Worm (Caenorhabditis elegans) whole organism, young adult: ENCODE measurements around the gene K04A8.20.

Source experiments
- B0261.1 ChIP-seq: sonication (generic microtip); optimal IDR thresholded peaks from 2 replicates; lab custom pipeline; 2016; ENCODE audit warnings: mild to moderate bottlenecking, missing genetic modification characterization, moderate library complexity, missing compliant biosample characterization
- B0336.3 ChIP-seq: fragments of 200-800 bp; sonication (Bioruptor generic); IDR thresholded peaks from 2 replicates; pipeline ENCODE4 v1.3.6; 2022; ENCODE audit warnings: missing genetic modification characterization, missing compliant biosample characterization
- D2030.7 ChIP-seq: fragments of 200-800 bp; sonication (Bioruptor generic); IDR thresholded peaks from 2 replicates; pipeline ENCODE4 v1.3.6; 2022; ENCODE audit warnings: missing genetic modification reagents, missing genetic modification characterization, missing compliant biosample characterization
- F10E7.11 ChIP-seq: sonication (generic microtip); optimal IDR thresholded peaks from 2 replicates; lab custom pipeline; 2017; ENCODE audit warnings: mild to moderate bottlenecking, missing genetic modification characterization, moderate library complexity, missing compliant biosample characterization
- F22D6.2 ChIP-seq: sonication (generic microtip); optimal IDR thresholded peaks from 2 replicates; lab custom pipeline; 2016; ENCODE audit warnings: mild to moderate bottlenecking, missing genetic modification characterization, missing compliant biosample characterization
- F23B12.7 ChIP-seq: sonication (generic microtip); optimal IDR thresholded peaks from 2 replicates; lab custom pipeline; 2017; ENCODE audit warnings: missing genetic modification characterization, mild to moderate bottlenecking, missing compliant biosample characterization, antibody characterized with exemption, moderate library complexity; ENCODE audit not compliant: insufficient read depth
- F39B2.1 ChIP-seq: fragments of 200-800 bp; sonication (Bioruptor generic); IDR thresholded peaks from 2 replicates; pipeline ENCODE4 v1.3.6; 2022; ENCODE audit warnings: missing genetic modification reagents, missing genetic modification characterization, missing compliant biosample characterization
- F57A8.1 ChIP-seq: fragments of 200-800 bp; sonication (Bioruptor generic); optimal IDR thresholded peaks from 2 replicates; lab custom pipeline; 2018; ENCODE audit warnings: mild to moderate bottlenecking, missing genetic modification characterization, moderate library complexity, missing compliant biosample characterization
- K11D2.4 ChIP-seq: fragments of 200-800 bp; sonication (Bioruptor generic); IDR thresholded peaks from 2 replicates; pipeline ENCODE4 v1.3.6; 2022; ENCODE audit warnings: missing genetic modification reagents, missing genetic modification characterization, missing compliant biosample characterization
- K12H6.12 ChIP-seq: fragments of 200-800 bp; sonication (Bioruptor generic); optimal IDR thresholded peaks from 2 replicates; lab custom pipeline; 2018; ENCODE audit warnings: mild to moderate bottlenecking, missing genetic modification characterization, missing compliant biosample characterization
- T07F8.4 ChIP-seq: sonication (generic microtip); optimal IDR thresholded peaks from 2 replicates; lab custom pipeline; 2016; ENCODE audit warnings: mild to moderate bottlenecking, missing genetic modification characterization, moderate library complexity, missing compliant biosample characterization
- T26A5.8 ChIP-seq: sonication (generic microtip); optimal IDR thresholded peaks from 2 replicates; lab custom pipeline; 2016; ENCODE audit warnings: missing genetic modification characterization, missing compliant biosample characterization
- Y53F4B.3 ChIP-seq: fragments of 200-800 bp; sonication (Bioruptor generic); IDR thresholded peaks from 2 replicates; pipeline ENCODE4 v1.3.6; 2022; ENCODE audit warnings: missing genetic modification reagents, missing genetic modification characterization, missing compliant biosample characterization
- Y53G8AR.9 ChIP-seq: fragments of 200-800 bp; sonication (Bioruptor generic); conservative IDR thresholded peaks from 2 replicates; pipeline ENCODE4 v1.3.6; 2022; ENCODE audit warnings: missing genetic modification reagents, missing genetic modification characterization, missing compliant biosample characterization
- Y56A3A.18 ChIP-seq: fragments of 200-800 bp; sonication (Bioruptor generic); IDR thresholded peaks from 2 replicates; pipeline ENCODE4 v1.3.6; 2022; ENCODE audit warnings: missing genetic modification reagents, missing genetic modification characterization, missing compliant biosample characterization
- Y79H2A.3 ChIP-seq: fragments of 200-800 bp; sonication (Bioruptor generic); conservative IDR thresholded peaks from 2 replicates; pipeline ENCODE4 v1.3.6; 2022; ENCODE audit warnings: missing genetic modification reagents, missing genetic modification characterization, missing compliant biosample characterization
- akir-1 ChIP-seq: fragments of 200-800 bp; sonication (Bioruptor generic); optimal IDR thresholded peaks from 2 replicates; lab custom pipeline; 2018; ENCODE audit warnings: mild to moderate bottlenecking, missing genetic modification characterization, moderate library complexity, missing compliant biosample characterization
- aptf-3 ChIP-seq: fragments of 200-800 bp; sonication (Bioruptor generic); IDR thresholded peaks from 2 replicates; pipeline ENCODE4 v1.3.6; 2022; ENCODE audit warnings: missing genetic modification characterization, missing compliant biosample characterization
- atf-7 ChIP-seq: sonication (generic microtip); optimal IDR thresholded peaks from 2 replicates; lab custom pipeline; 2017; ENCODE audit warnings: mild to moderate bottlenecking, missing genetic modification characterization, missing compliant biosample characterization
- attf-5 ChIP-seq: fragments of 200-800 bp; sonication (Bioruptor generic); optimal IDR thresholded peaks from 2 replicates; lab custom pipeline; 2018; ENCODE audit warnings: mild to moderate bottlenecking, missing genetic modification characterization, missing compliant biosample characterization
- cebp-1 ChIP-seq, 2 experiments: fragments of 200-800 bp in 1 of 2; sonication (Bioruptor generic) in 1 of 2; sonication (generic microtip) in 1 of 2; IDR thresholded peaks in 1 of 2; optimal IDR thresholded peaks in 1 of 2; 2 replicates each; pipeline versions ENCODE4 v1.3.6 to Lab custom; 2017 to 2022; ENCODE audit warnings: missing compliant biosample characterization in 2 of 2, missing genetic modification characterization in 2 of 2, mild to moderate bottlenecking in 1 of 2, missing genetic modification reagents in 1 of 2, moderate library complexity in 1 of 2
- ceh-40 ChIP-seq: fragments of 200-800 bp; sonication (Bioruptor generic); IDR thresholded peaks from 2 replicates; pipeline ENCODE4 v1.3.6; 2022; ENCODE audit warnings: missing genetic modification characterization, missing compliant biosample characterization
- chd-7 ChIP-seq: sonication (generic microtip); optimal IDR thresholded peaks from 2 replicates; lab custom pipeline; 2016; ENCODE audit warnings: mild to moderate bottlenecking, missing genetic modification characterization, moderate library complexity, missing compliant biosample characterization
- efl-1 ChIP-seq: fragments of 150-350 bp; optimal IDR thresholded peaks from 2 replicates; lab custom pipeline; 2014; ENCODE audit warnings: missing biosample characterization, missing genetic modification reagents, missing genetic modification characterization
- egl-44 ChIP-seq: fragments of 200-800 bp; sonication (Bioruptor generic); IDR thresholded peaks from 2 replicates; pipeline ENCODE4 v1.3.6; 2022; ENCODE audit warnings: missing genetic modification reagents, missing genetic modification characterization, missing compliant biosample characterization
- ekl-4 ChIP-seq: fragments of 200-800 bp; sonication (Bioruptor generic); IDR thresholded peaks from 2 replicates; pipeline ENCODE4 v1.3.6; 2022; ENCODE audit warnings: missing genetic modification reagents, missing genetic modification characterization, missing compliant biosample characterization
- ets-4 ChIP-seq: fragments of 200-800 bp; sonication (Bioruptor generic); optimal IDR thresholded peaks from 2 replicates; lab custom pipeline; 2018; ENCODE audit warnings: mild to moderate bottlenecking, missing genetic modification characterization, missing compliant biosample characterization
- fkh-3 ChIP-seq: sonication (generic microtip); optimal IDR thresholded peaks from 2 replicates; lab custom pipeline; 2016; ENCODE audit warnings: mild to moderate bottlenecking, missing genetic modification characterization, missing compliant biosample characterization
- him-1 ChIP-seq: sonication (generic microtip); optimal IDR thresholded peaks from 2 replicates; lab custom pipeline; 2016; ENCODE audit warnings: missing genotype, missing genetic modification reagents, missing genetic modification characterization, missing compliant biosample characterization
- hlh-26 ChIP-seq: fragments of 200-800 bp; sonication (Bioruptor generic); conservative IDR thresholded peaks from 2 replicates; pipeline ENCODE4 v1.3.6; 2022; ENCODE audit warnings: missing genetic modification reagents, missing genetic modification characterization, missing compliant biosample characterization
- let-526 ChIP-seq: fragments of 200-800 bp; sonication (Bioruptor generic); IDR thresholded peaks from 2 replicates; pipeline ENCODE4 v1.3.6; 2022; ENCODE audit warnings: missing genetic modification reagents, missing genetic modification characterization, missing compliant biosample characterization
- lin-35 ChIP-seq, 3 experiments: fragments of 150-350 bp in 2 of 3; sonication (generic microtip) in 1 of 3; optimal IDR thresholded peaks; 2 replicates each; lab custom pipeline; 2014 to 2018; ENCODE audit warnings: missing biosample characterization in 3 of 3, missing genetic modification characterization in 3 of 3, missing genetic modification reagents in 3 of 3
- lsl-1 ChIP-seq: fragments of 200-800 bp; sonication (Bioruptor generic); optimal IDR thresholded peaks from 2 replicates; lab custom pipeline; 2018; ENCODE audit warnings: mild to moderate bottlenecking, missing genetic modification characterization, moderate library complexity, missing compliant biosample characterization
- madf-3 ChIP-seq: fragments of 200-800 bp; sonication (Bioruptor generic); IDR thresholded peaks from 2 replicates; pipeline ENCODE4 v1.3.6; 2022; ENCODE audit warnings: missing genetic modification reagents, missing genetic modification characterization, missing compliant biosample characterization
- nfya-1 ChIP-seq: sonication (generic microtip); optimal IDR thresholded peaks from 2 replicates; lab custom pipeline; 2017; ENCODE audit warnings: antibody characterized with exemption, missing compliant biosample characterization, missing genetic modification characterization, borderline replicate concordance; ENCODE audit not compliant: insufficient read depth
- nfya-2 ChIP-seq: fragments of 200-800 bp; sonication (Bioruptor generic); IDR thresholded peaks from 2 replicates; pipeline ENCODE4 v1.3.6; 2022; ENCODE audit warnings: missing genetic modification reagents, missing genetic modification characterization, missing compliant biosample characterization
- nfyb-1 ChIP-seq: fragments of 200-800 bp; sonication (Bioruptor generic); IDR thresholded peaks from 2 replicates; pipeline ENCODE4 v1.3.6; 2022; ENCODE audit warnings: missing genetic modification reagents, missing genetic modification characterization, missing compliant biosample characterization
- rcor-1 ChIP-seq: fragments of 200-800 bp; sonication (Bioruptor generic); IDR thresholded peaks from 2 replicates; pipeline ENCODE4 v1.3.6; 2022; ENCODE audit warnings: missing genetic modification reagents, missing genetic modification characterization, missing compliant biosample characterization
- repo-1 ChIP-seq: sonication (generic microtip); optimal IDR thresholded peaks from 2 replicates; lab custom pipeline; 2017; ENCODE audit warnings: mild to moderate bottlenecking, missing genetic modification characterization, missing compliant biosample characterization
- snpc-1.3 ChIP-seq: sonication (generic microtip); optimal IDR thresholded peaks from 2 replicates; lab custom pipeline; 2017; ENCODE audit warnings: missing genetic modification characterization, mild to moderate bottlenecking, missing compliant biosample characterization, antibody characterized with exemption, moderate library complexity, missing genotype, missing genetic modification reagents; ENCODE audit not compliant: insufficient read depth
- somi-1 ChIP-seq: fragments of 200-800 bp; sonication (Bioruptor generic); optimal IDR thresholded peaks from 2 replicates; lab custom pipeline; 2018; ENCODE audit warnings: mild to moderate bottlenecking, missing genetic modification characterization, missing compliant biosample characterization
- unc-130 ChIP-seq: sonication (generic microtip); optimal IDR thresholded peaks from 2 replicates; lab custom pipeline; 2016; ENCODE audit warnings: missing genetic modification reagents, missing genetic modification characterization, missing compliant biosample characterization
- xnd-1 ChIP-seq: sonication (generic microtip); optimal IDR thresholded peaks from 2 replicates; lab custom pipeline; 2016; ENCODE audit warnings: missing genotype, missing genetic modification reagents, missing genetic modification characterization, missing compliant biosample characterization
- zfh-2 ChIP-seq: fragments of 200-800 bp; sonication (Bioruptor generic); conservative IDR thresholded peaks from 2 replicates; pipeline ENCODE4 v1.3.6; 2022; ENCODE audit warnings: missing genetic modification reagents, missing genetic modification characterization, missing compliant biosample characterization
- ztf-18 ChIP-seq: sonication (generic microtip); optimal IDR thresholded peaks from 2 replicates; lab custom pipeline; 2016; ENCODE audit warnings: missing genotype, mild to moderate bottlenecking, missing genetic modification characterization, missing compliant biosample characterization
- ztf-22 ChIP-seq: fragments of 200-800 bp; sonication (Bioruptor generic); optimal IDR thresholded peaks from 2 replicates; lab custom pipeline; 2018; ENCODE audit warnings: mild to moderate bottlenecking, missing genetic modification characterization, moderate library complexity, missing compliant biosample characterization
- ztf-25 ChIP-seq: fragments of 200-800 bp; sonication (Bioruptor generic); IDR thresholded peaks from 2 replicates; pipeline ENCODE4 v1.3.6; 2022; ENCODE audit warnings: missing genetic modification reagents, missing genetic modification characterization, missing compliant biosample characterization
- ztf-26 ChIP-seq: sonication (generic microtip); optimal IDR thresholded peaks from 2 replicates; lab custom pipeline; 2017; ENCODE audit warnings: missing genetic modification characterization, missing compliant biosample characterization

K04A8.20 gene

DNA sequence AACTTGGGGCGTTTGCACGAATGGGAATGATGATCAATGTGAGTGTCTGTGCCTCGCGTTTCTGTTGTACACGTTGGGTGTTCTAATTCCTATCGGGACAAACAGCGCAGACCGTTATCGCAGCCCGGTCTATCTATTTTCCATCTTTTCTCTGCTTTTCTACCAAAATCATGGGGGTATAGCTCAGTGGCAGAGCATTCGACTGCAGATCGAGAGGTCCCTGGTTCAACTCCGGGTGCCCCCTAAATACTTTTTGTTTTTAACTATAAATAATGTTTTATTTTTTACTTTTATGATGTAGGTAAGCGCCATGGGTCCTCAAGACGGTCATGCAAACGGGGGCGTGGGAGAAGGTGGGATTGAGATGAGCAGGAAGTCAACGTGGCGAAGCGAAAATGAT lies 10.3 kb downstream of the K04A8.20 start:
- TF ChIP-seq nfya-2 (GFP tag; lab: Robert Waterston, UW) (no peak), ets-4 (GFP tag; lab: Kevin White, UChicago) (peak; percentile 60), aptf-3 (GFP tag; lab: Robert Waterston, UW) (no peak; the same call in 1 of the 2 replicates), fkh-3 (tag; lab: Kevin White, UChicago) (peak; percentile 70), akir-1 (no peak), hlh-26 (GFP tag; lab: Robert Waterston, UW) (no peak), lin-35 (GFP tag; optimal IDR thresholded peaks at IDR 0.05; lab: Kevin White, UChicago) (no peak), Y79H2A.3 (no peak), ceh-40 (GFP tag; lab: Robert Waterston, UW) (no peak), F22D6.2 (tag; lab: Kevin White, UChicago) (no peak), lsl-1 (GFP tag; lab: Kevin White, UChicago) (peak; percentile 43), T26A5.8 (tag; lab: Kevin White, UChicago) (peak; percentile 45), ztf-26 (tag; lab: Kevin White, UChicago) (peak; percentile 24), chd-7 (peak; percentile 61), F57A8.1 (peak; percentile 66), Y53G8AR.9 (GFP tag; lab: Robert Waterston, UW) (no peak), atf-7 (tag; lab: Kevin White, UChicago) (peak; percentile 9), F23B12.7 (tag; lab: Kevin White, UChicago) (peak; percentile 57), repo-1 (tag; lab: Kevin White, UChicago) (no peak), ztf-25 (GFP tag; lab: Robert Waterston, UW) (peak; percentile 78; the same call in 1 of the 2 replicates), ztf-22 (GFP tag; lab: Kevin White, UChicago) (no peak), zfh-2 (GFP tag; lab: Robert Waterston, UW) (no peak), B0261.1 (tag; lab: Kevin White, UChicago) (peak; percentile 77), ztf-18 (tag; lab: Kevin White, UChicago) (peak; percentile 67), unc-130 (GFP tag; lab: Kevin White, UChicago) (peak; percentile 22), snpc-1.3 (tag; lab: Kevin White, UChicago) (peak; percentile 73), Y56A3A.18 (GFP tag; lab: Robert Waterston, UW) (0 out of 2 replicates have a peak, but pooled peaks have one; percentile 24), K11D2.4 (GFP tag; lab: Robert Waterston, UW) (no peak), egl-44 (peak; percentile 85), B0336.3 (GFP tag; lab: Robert Waterston, UW) (no peak), Y53F4B.3 (no peak), F10E7.11 (no peak), K12H6.12 (no peak), nfyb-1 (no peak), xnd-1 (tag; lab: Kevin White, UChicago) (peak; percentile 1), attf-5 (peak; percentile 76), nfya-1 (no peak), him-1 (tag; lab: Kevin White, UChicago) (peak; percentile 71), D2030.7 (GFP tag; lab: Robert Waterston, UW) (peak; percentile 69; the same call in 1 of the 2 replicates), T07F8.4 (tag; lab: Kevin White, UChicago) (peak; percentile 69), F39B2.1 (no peak), rcor-1 (GFP tag; lab: Robert Waterston, UW) (no peak), efl-1 (no peak), cebp-1 (GFP tag; IDR thresholded peaks at IDR 0.05; lab: Robert Waterston, UW) (0 out of 2 replicates have a peak, but pooled peaks have one; percentile 45), cebp-1 (tag; optimal IDR thresholded peaks at IDR 0.05; lab: Kevin White, UChicago) (no peak), ekl-4 (peak; percentile 64), madf-3 (GFP tag; lab: Robert Waterston, UW) (no peak), let-526 (GFP tag; lab: Robert Waterston, UW) (no peak), somi-1 (GFP tag; lab: Kevin White, UChicago) (peak; percentile 49)
